Worm (Caenorhabditis elegans): ENCODE results near the gene R148.5.

Gene R148.5

ce11 chrIII:3161600-3161999 is 3.8 kb upstream of the R148.5 start:
- TF ChIP-seq egl-43 (GFP tag; IDR thresholded peaks at IDR 0.05) (no peak), lin-15B (tag; optimal IDR thresholded peaks at IDR 0.05) (no peak), Y48G9A.11 (GFP tag; IDR thresholded peaks at IDR 0.05) (no peak), F26F4.8 (GFP tag; conservative IDR thresholded peaks at IDR 0.05) (no peak), nhr-42 (GFP tag; IDR thresholded peaks at IDR 0.05) (no peak), unc-130 (GFP tag; optimal IDR thresholded peaks at IDR 0.05) (no peak), gei-8 (GFP tag; optimal IDR thresholded peaks at IDR 0.05) (no peak), madf-9 (GFP tag; conservative IDR thresholded peaks at IDR 0.05) (no peak), ztf-7 (tag; optimal IDR thresholded peaks at IDR 0.05) (no peak), ZK546.5 (tag; optimal IDR thresholded peaks at IDR 0.05) (no peak), daf-16 (GFP tag; optimal IDR thresholded peaks at IDR 0.05) (no peak), daf-16 (tag; optimal IDR thresholded peaks at IDR 0.05) (no peak), unc-39 (tag; optimal IDR thresholded peaks at IDR 0.05) (no peak), nhr-28 (tag; optimal IDR thresholded peaks at IDR 0.05) (peak; percentile 23), vab-7 (GFP tag; IDR thresholded peaks at IDR 0.05) (no peak), ceh-32 (tag; optimal IDR thresholded peaks at IDR 0.05; ENCODE audit: poor library complexity) (no peak), daf-8 (GFP tag; IDR thresholded peaks at IDR 0.05) (no peak), nhr-25 (tag; optimal IDR thresholded peaks at IDR 0.05; ENCODE audit: borderline replicate concordance, insufficient read depth) (peak; percentile 73)

- TF ChIP-seq ztf-7 (tag; optimal IDR thresholded peaks at IDR 0.05) (no peak), snpc-1.2 (GFP tag; IDR thresholded peaks at IDR 0.05) (no peak), lin-15B (tag; optimal IDR thresholded peaks at IDR 0.05) (no peak), mxl-3 (GFP tag; optimal IDR thresholded peaks at IDR 0.05) (no peak), zfp-3 (GFP tag; conservative IDR thresholded peaks at IDR 0.05) (no peak), egl-27 (tag; optimal IDR thresholded peaks at IDR 0.05) (no peak), nhr-77 (tag; optimal IDR thresholded peaks at IDR 0.05) (no peak), madf-9 (GFP tag; conservative IDR thresholded peaks at IDR 0.05) (no peak)
These were observed 2.0 kb upstream of the R148.5 start for ce11 chrIII:3163448-3163847.

- TF ChIP-seq nhr-48 (tag; optimal IDR thresholded peaks at IDR 0.05) (no peak), nhr-6 (tag; optimal IDR thresholded peaks at IDR 0.05) (no peak), madf-5 (GFP tag; IDR thresholded peaks at IDR 0.05) (no peak), lin-13 (GFP tag; optimal IDR thresholded peaks at IDR 0.05) (no peak), spr-1 (tag; optimal IDR thresholded peaks at IDR 0.05) (no peak), aly-2 (tag; optimal IDR thresholded peaks at IDR 0.05) (no peak), set-16 (GFP tag; IDR thresholded peaks at IDR 0.05) (peak; percentile 79), dmd-6 (GFP tag; IDR thresholded peaks at IDR 0.05) (no peak)
These were observed 3.8 kb downstream of the R148.5 start for ce11 chrIII:3169279-3169678.

ce11 chrIII:3170538-3170937 is 5.1 kb downstream of the R148.5 start:
- TF ChIP-seq gei-8 (GFP tag; optimal IDR thresholded peaks at IDR 0.05) (no peak), saeg-2 (GFP tag; IDR thresholded peaks at IDR 0.05) (no peak), ceh-28 (tag; optimal IDR thresholded peaks at IDR 0.05) (peak; percentile 98), nhr-77 (tag; optimal IDR thresholded peaks at IDR 0.05) (no peak), daf-12 (tag; optimal IDR thresholded peaks at IDR 0.05) (no peak)

- 0 out of 2 replicates have a peak, but pooled peaks have one; percentile 43 for TF ChIP-seq Y48G9A.11 (GFP tag; IDR thresholded peaks at IDR 0.05)
- no peak for TF ChIP-seq hlh-11 (tag; optimal IDR thresholded peaks at IDR 0.05)
- no peak for TF ChIP-seq lin-38 (GFP tag; IDR thresholded peaks at IDR 0.05)
- peak; percentile 64 for TF ChIP-seq F49E8.2 (tag; optimal IDR thresholded peaks at IDR 0.05; ENCODE audit: borderline replicate concordance)
- TF ChIP-seq nhr-11 (tag; optimal IDR thresholded peaks at IDR 0.05) = no peak
- TF ChIP-seq lir-3 (tag; optimal IDR thresholded peaks at IDR 0.05) = no peak
- TF ChIP-seq unc-130 (GFP tag; optimal IDR thresholded peaks at IDR 0.05) = peak; percentile 19
These were observed 5.9 kb downstream of the R148.5 start, which contains the start of gene R148.4 for ce11 chrIII:3171382-3171781. TSS of gene R148.4 (plus strand) at chrIII:3171592.
